Worm (Caenorhabditis elegans) whole organism, L4 larva: Measurements from ENCODE around the gene sfxn-1.2.

ENCODE experiments used
- D1046.2 ChIP-seq: fragments of 200-800 bp; sonication (Bioruptor generic); IDR thresholded peaks from 2 replicates; pipeline ENCODE4 v1.3.6; 2022; ENCODE audit warnings: missing genetic modification characterization, missing compliant biosample characterization
- F26F4.8 ChIP-seq: fragments of 200-800 bp; sonication (Bioruptor generic); conservative IDR thresholded peaks from 2 replicates; pipeline ENCODE4 v1.3.6; 2022; ENCODE audit warnings: missing genetic modification characterization, missing compliant biosample characterization
- F37D6.2 ChIP-seq: sonication (generic microtip); optimal IDR thresholded peaks from 2 replicates; lab custom pipeline; 2016; ENCODE audit warnings: mild to moderate bottlenecking, missing genetic modification characterization, missing compliant biosample characterization
- F44E2.7 ChIP-seq: fragments of 200-800 bp; sonication (Bioruptor generic); IDR thresholded peaks from 2 replicates; pipeline ENCODE4 v2.1.2; 2022; ENCODE audit warnings: missing genetic modification characterization, missing compliant biosample characterization
- F49E8.2 ChIP-seq: sonication (generic microtip); optimal IDR thresholded peaks from 2 replicates; lab custom pipeline; 2016; ENCODE audit warnings: missing compliant biosample characterization, mild to moderate bottlenecking, missing genetic modification characterization, borderline replicate concordance
- Y48G9A.11 ChIP-seq: fragments of 200-800 bp; sonication (Bioruptor generic); IDR thresholded peaks from 2 replicates; pipeline ENCODE4 v1.3.6; 2022; ENCODE audit warnings: missing genetic modification reagents, missing genetic modification characterization, missing compliant biosample characterization
- Y5F2A.4 ChIP-seq: fragments of 200-800 bp; sonication (Bioruptor generic); optimal IDR thresholded peaks from 2 replicates; lab custom pipeline; 2018; ENCODE audit warnings: mild to moderate bottlenecking, missing genetic modification characterization, missing compliant biosample characterization
- aly-2 ChIP-seq: sonication (generic microtip); optimal IDR thresholded peaks from 2 replicates; lab custom pipeline; 2018; ENCODE audit warnings: missing biosample characterization, missing genetic modification characterization
- ces-1 ChIP-seq: fragments of 150-350 bp; sonication (generic microtip); optimal IDR thresholded peaks from 4 replicates; lab custom pipeline; 2014; ENCODE audit warnings: missing biosample characterization, missing genetic modification reagents, missing genetic modification characterization
- ctbp-1 ChIP-seq: fragments of 200-800 bp; sonication (Bioruptor generic); IDR thresholded peaks from 2 replicates; pipeline ENCODE4 v1.3.6; 2022; ENCODE audit warnings: missing genetic modification reagents, missing genetic modification characterization, missing compliant biosample characterization
- daf-12 ChIP-seq: fragments of 150-350 bp; optimal IDR thresholded peaks from 2 replicates; lab custom pipeline; 2014; ENCODE audit warnings: missing biosample characterization, missing genetic modification reagents, missing genetic modification characterization
- daf-16 ChIP-seq, 3 experiments: sonication (generic microtip); optimal IDR thresholded peaks; 2 replicates each; lab custom pipeline; 2016 to 2017; ENCODE audit warnings: missing genetic modification characterization in 3 of 3, missing genetic modification reagents in 3 of 3, mild to moderate bottlenecking in 2 of 3, missing compliant biosample characterization in 2 of 3, missing biosample characterization in 1 of 3, moderate library complexity in 1 of 3
- dmd-6 ChIP-seq: fragments of 200-800 bp; sonication (Bioruptor generic); IDR thresholded peaks from 2 replicates; pipeline ENCODE4 v1.3.6; 2022; ENCODE audit warnings: missing genetic modification reagents, missing genetic modification characterization, missing compliant biosample characterization
- duxl-1 ChIP-seq: sonication (generic microtip); optimal IDR thresholded peaks from 2 replicates; lab custom pipeline; 2016; ENCODE audit warnings: mild to moderate bottlenecking, missing genetic modification characterization, moderate library complexity, missing compliant biosample characterization; ENCODE audit not compliant: poor library complexity
- dve-1 ChIP-seq: sonication (generic microtip); optimal IDR thresholded peaks from 2 replicates; lab custom pipeline; 2017; ENCODE audit warnings: antibody characterized with exemption, mild to moderate bottlenecking, missing genetic modification characterization, missing compliant biosample characterization; ENCODE audit not compliant: insufficient read depth
- gei-8 ChIP-seq: fragments of 200-800 bp; sonication (Bioruptor generic); optimal IDR thresholded peaks from 2 replicates; lab custom pipeline; 2018; ENCODE audit warnings: mild to moderate bottlenecking, missing genetic modification characterization, missing compliant biosample characterization
- hlh-11 ChIP-seq: fragments of 200-800 bp; sonication (Bioruptor generic); optimal IDR thresholded peaks from 2 replicates; lab custom pipeline; 2018; ENCODE audit warnings: mild to moderate bottlenecking, missing genetic modification characterization, missing compliant biosample characterization
- hlh-30 ChIP-seq: sonication (generic microtip); optimal IDR thresholded peaks from 2 replicates; lab custom pipeline; 2017; ENCODE audit warnings: antibody characterized with exemption, mild to moderate bottlenecking, missing genetic modification characterization, missing compliant biosample characterization; ENCODE audit not compliant: insufficient read depth
- hmg-1.1 ChIP-seq: fragments of 200-800 bp; sonication (Bioruptor generic); IDR thresholded peaks from 2 replicates; pipeline ENCODE4 v1.3.6; 2022; ENCODE audit warnings: missing genetic modification reagents, missing genetic modification characterization, missing compliant biosample characterization
- jun-1 ChIP-seq: fragments of 150-350 bp; optimal IDR thresholded peaks from 2 replicates; lab custom pipeline; 2014; ENCODE audit warnings: missing biosample characterization, missing genetic modification reagents, missing genetic modification characterization
- lin-1 ChIP-seq: fragments of 200-800 bp; sonication (Bioruptor generic); IDR thresholded peaks from 2 replicates; pipeline ENCODE4 v1.3.6; 2022; ENCODE audit warnings: missing genetic modification reagents, missing genetic modification characterization, missing compliant biosample characterization
- lin-39 ChIP-seq: fragments of 150-350 bp; optimal IDR thresholded peaks from 2 replicates; lab custom pipeline; 2014; ENCODE audit warnings: missing biosample characterization, missing genetic modification reagents, missing genetic modification characterization
- lir-3 ChIP-seq: sonication (generic microtip); optimal IDR thresholded peaks from 2 replicates; lab custom pipeline; 2016; ENCODE audit warnings: mild to moderate bottlenecking, missing genetic modification characterization, missing compliant biosample characterization
- lsy-2 ChIP-seq, 2 experiments: fragments of 150-350 bp in 1 of 2; sonication (generic microtip) in 1 of 2; optimal IDR thresholded peaks; 2 replicates each; lab custom pipeline; 2014 to 2017; ENCODE audit warnings: missing biosample characterization in 2 of 2, missing genetic modification characterization in 2 of 2
- madf-5 ChIP-seq, 2 experiments: fragments of 200-800 bp; sonication (Bioruptor generic); IDR thresholded peaks; 2 replicates each; pipeline ENCODE4 v1.3.6; 2022; ENCODE audit warnings: missing compliant biosample characterization in 2 of 2, missing genetic modification characterization in 2 of 2
- mep-1 ChIP-seq: fragments of 150-350 bp; sonication (generic microtip); optimal IDR thresholded peaks from 3 replicates; lab custom pipeline; 2014; ENCODE audit warnings: missing biosample characterization, missing genetic modification characterization
- nhr-10 ChIP-seq: fragments of 150-350 bp; optimal IDR thresholded peaks from 2 replicates; lab custom pipeline; 2014; ENCODE audit warnings: missing biosample characterization, missing genetic modification characterization
- nhr-11 ChIP-seq: fragments of 150-350 bp; optimal IDR thresholded peaks from 2 replicates; lab custom pipeline; 2014; ENCODE audit warnings: missing biosample characterization, missing genetic modification characterization
- nhr-237 ChIP-seq: sonication (generic microtip); optimal IDR thresholded peaks from 2 replicates; lab custom pipeline; 2017; ENCODE audit warnings: missing biosample characterization, missing genetic modification characterization
- nhr-25 ChIP-seq: sonication (generic microtip); optimal IDR thresholded peaks from 2 replicates; lab custom pipeline; 2017; ENCODE audit warnings: missing genetic modification characterization, mild to moderate bottlenecking, missing compliant biosample characterization, antibody characterized with exemption, moderate library complexity, borderline replicate concordance; ENCODE audit not compliant: insufficient read depth
- nhr-28 ChIP-seq: fragments of 150-350 bp; optimal IDR thresholded peaks from 2 replicates; lab custom pipeline; 2014; ENCODE audit warnings: missing biosample characterization, missing genetic modification characterization
- nhr-48 ChIP-seq: sonication (generic microtip); optimal IDR thresholded peaks from 2 replicates; lab custom pipeline; 2016; ENCODE audit warnings: mild to moderate bottlenecking, missing genetic modification characterization, missing compliant biosample characterization
- nhr-6 ChIP-seq: fragments of 150-350 bp; optimal IDR thresholded peaks from 2 replicates; lab custom pipeline; 2014; ENCODE audit warnings: missing biosample characterization, missing genetic modification characterization
- nhr-77 ChIP-seq: fragments of 150-350 bp; optimal IDR thresholded peaks from 2 replicates; lab custom pipeline; 2014; ENCODE audit warnings: missing biosample characterization, missing genetic modification characterization
- php-3 ChIP-seq: fragments of 200-800 bp; sonication (Bioruptor generic); IDR thresholded peaks from 2 replicates; pipeline ENCODE4 v1.3.6; 2022; ENCODE audit warnings: missing genetic modification reagents, missing genetic modification characterization, missing compliant biosample characterization
- pqm-1 ChIP-seq: sonication (generic microtip); optimal IDR thresholded peaks from 2 replicates; lab custom pipeline; 2017; ENCODE audit warnings: missing biosample characterization, missing genetic modification characterization
- sdz-12 ChIP-seq: fragments of 200-800 bp; sonication (Bioruptor generic); optimal IDR thresholded peaks from 2 replicates; lab custom pipeline; 2018; ENCODE audit warnings: mild to moderate bottlenecking, missing genetic modification characterization, missing compliant biosample characterization
- skn-1 ChIP-seq: fragments of 150-350 bp; optimal IDR thresholded peaks from 2 replicates; lab custom pipeline; 2014; ENCODE audit warnings: missing biosample characterization, missing genetic modification characterization
- snpc-1.2 ChIP-seq: fragments of 200-800 bp; sonication (Bioruptor generic); IDR thresholded peaks from 2 replicates; pipeline ENCODE4 v1.3.6; 2022; ENCODE audit warnings: missing genetic modification reagents, missing genetic modification characterization, missing compliant biosample characterization
- spr-3 ChIP-seq: fragments of 200-800 bp; sonication (Bioruptor generic); optimal IDR thresholded peaks from 2 replicates; lab custom pipeline; 2018; ENCODE audit warnings: mild to moderate bottlenecking, missing genetic modification characterization, missing compliant biosample characterization
- tag-97 ChIP-seq: fragments of 200-800 bp; sonication (Bioruptor generic); IDR thresholded peaks from 2 replicates; pipeline ENCODE4 v1.3.6; 2022; ENCODE audit warnings: missing genetic modification characterization, missing compliant biosample characterization
- unc-130 ChIP-seq: sonication (generic microtip); optimal IDR thresholded peaks from 2 replicates; lab custom pipeline; 2016; ENCODE audit warnings: missing genetic modification reagents, missing genetic modification characterization, missing compliant biosample characterization
- unc-39 ChIP-seq: sonication (generic microtip); optimal IDR thresholded peaks from 2 replicates; lab custom pipeline; 2017; ENCODE audit warnings: missing biosample characterization, missing genetic modification characterization
- unc-62 ChIP-seq, 3 experiments: fragments of 150-350 bp in 1 of 3; sonication (generic microtip); optimal IDR thresholded peaks in 2 of 3; peaks in 1 of 3; 1 replicate in 1 of 3; 2 replicates in 2 of 3; lab custom pipeline; 2014 to 2017; ENCODE audit warnings: missing biosample characterization in 3 of 3, missing genetic modification characterization in 3 of 3, missing genetic modification reagents in 3 of 3, missing genotype in 1 of 3

Gene sfxn-1.2

DNA sequence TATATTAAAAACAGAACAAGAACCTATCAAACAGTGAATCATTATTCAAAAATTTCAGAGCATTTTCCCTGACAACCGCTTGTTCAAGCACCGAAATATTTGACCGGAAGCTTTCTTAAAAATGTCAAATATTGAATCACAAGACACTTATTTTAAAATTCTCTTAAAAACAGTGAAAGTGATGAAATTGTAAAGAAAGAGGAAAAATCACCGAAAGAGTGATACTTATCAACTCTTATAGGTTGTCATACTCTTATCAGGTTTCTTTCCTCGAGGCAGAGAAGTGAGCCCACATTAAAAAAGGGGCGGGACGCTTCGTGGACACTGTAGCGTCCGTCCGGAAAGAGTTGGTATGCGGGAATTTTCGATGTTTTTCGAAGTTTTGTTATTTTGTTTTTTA lies 32.0 kb upstream of the sfxn-1.2 start:
- TF ChIP-seq snpc-1.2 (GFP tag; lab: Robert Waterston, UW): no peak
- no peak for TF ChIP-seq hmg-1.1 (GFP tag; lab: Robert Waterston, UW)
- TF ChIP-seq Y48G9A.11 (GFP tag; lab: Robert Waterston, UW): no peak
- peak; percentile 47 for TF ChIP-seq nhr-28 (tag; lab: Kevin White, UChicago)
- TF ChIP-seq jun-1: peak; percentile 16
- no peak for TF ChIP-seq F37D6.2 (tag; lab: Kevin White, UChicago)
- peak; percentile 48 for TF ChIP-seq nhr-77 (tag; lab: Kevin White, UChicago)
- no peak for TF ChIP-seq lin-1 (GFP tag; lab: Robert Waterston, UW)
- TF ChIP-seq Y5F2A.4 (GFP tag; lab: Kevin White, UChicago): no peak
- TF ChIP-seq nhr-25: no peak
- TF ChIP-seq nhr-48 (tag; lab: Kevin White, UChicago): peak; percentile 8
- no peak for TF ChIP-seq skn-1 (tag; lab: Kevin White, UChicago)
- no peak for TF ChIP-seq F49E8.2 (tag; lab: Kevin White, UChicago)
- TF ChIP-seq hlh-30 (tag; lab: Kevin White, UChicago): peak; percentile 56
- TF ChIP-seq lir-3 (tag; lab: Kevin White, UChicago): no peak
- TF ChIP-seq daf-16 (GFP tag; optimal IDR thresholded peaks at IDR 0.05; lab: Kevin White, UChicago): no peak
- TF ChIP-seq daf-16 (tag; optimal IDR thresholded peaks at IDR 0.05; lab: Kevin White, UChicago): peak; percentile 63
- TF ChIP-seq lin-39 (tag; lab: Kevin White, UChicago): no peak
- TF ChIP-seq php-3 (GFP tag; lab: Robert Waterston, UW): 0 out of 2 replicates have a peak, but pooled peaks have one; percentile 32
- no peak for TF ChIP-seq sdz-12
- no peak for TF ChIP-seq aly-2 (tag; lab: Kevin White, UChicago)
- TF ChIP-seq lsy-2 (tag; optimal IDR thresholded peaks at IDR 0.05; lab: Kevin White, UChicago): no peak
- no peak for TF ChIP-seq nhr-237
- no peak for TF ChIP-seq gei-8 (GFP tag; lab: Kevin White, UChicago)
- no peak for TF ChIP-seq daf-12 (tag; lab: Kevin White, UChicago)
- no peak for TF ChIP-seq tag-97 (GFP tag; lab: Robert Waterston, UW)
- TF ChIP-seq madf-5 (GFP tag; IDR thresholded peaks at IDR 0.05; lab: Robert Waterston, UW): no peak
- peak; percentile 66 for TF ChIP-seq hlh-11 (tag; lab: Kevin White, UChicago)
- TF ChIP-seq unc-62 (GFP tag; optimal IDR thresholded peaks at IDR 0.05 in 1 of 2; lab: Kevin White, UChicago): peak in 1 of 2 experiments; percentile 20
- TF ChIP-seq unc-62 (tag; optimal IDR thresholded peaks at IDR 0.05; lab: Kevin White, UChicago): no peak
- TF ChIP-seq nhr-10 (tag; lab: Kevin White, UChicago): peak; percentile 40
- TF ChIP-seq dve-1 (tag; lab: Kevin White, UChicago): peak; percentile 65
- no peak for TF ChIP-seq D1046.2 (GFP tag; lab: Robert Waterston, UW)
- peak; percentile 52 for TF ChIP-seq dmd-6 (GFP tag; lab: Robert Waterston, UW)

DNA sequence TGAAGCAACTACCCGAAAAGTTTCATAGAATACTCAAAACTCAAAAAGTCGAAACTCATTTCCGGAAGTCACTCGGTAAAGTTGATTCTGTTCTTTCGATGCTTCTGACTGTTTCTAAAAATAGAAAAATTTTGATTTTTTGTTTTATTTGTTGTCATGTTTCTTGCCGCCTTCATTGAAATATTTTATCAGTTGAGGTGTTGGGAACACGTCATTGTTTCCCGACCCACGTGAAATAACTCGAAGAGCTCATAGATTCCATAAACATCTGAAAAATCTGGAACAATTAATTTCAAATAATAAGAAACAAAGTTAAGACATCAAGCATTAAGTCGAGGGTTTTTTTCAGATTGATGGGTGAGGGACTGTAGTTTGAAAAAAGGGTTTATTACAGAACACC lies 30.9 kb upstream of the sfxn-1.2 start:
- TF ChIP-seq spr-3 (GFP tag; lab: Kevin White, UChicago) (no peak), madf-5 (GFP tag; IDR thresholded peaks at IDR 0.05; lab: Robert Waterston, UW) (no peak), F37D6.2 (tag; lab: Kevin White, UChicago) (no peak), daf-16 (GFP tag; optimal IDR thresholded peaks at IDR 0.05; lab: Kevin White, UChicago) (no peak), daf-16 (tag; optimal IDR thresholded peaks at IDR 0.05; lab: Kevin White, UChicago) (peak; percentile 90), nhr-48 (tag; lab: Kevin White, UChicago) (no peak), ctbp-1 (GFP tag; lab: Robert Waterston, UW) (no peak), php-3 (GFP tag; lab: Robert Waterston, UW) (peak; percentile 6; the same call in 1 of the 2 replicates), dmd-6 (GFP tag; lab: Robert Waterston, UW) (peak; percentile 24), pqm-1 (tag; lab: Kevin White, UChicago) (no peak), hlh-11 (tag; lab: Kevin White, UChicago) (peak; percentile 33)

DNA sequence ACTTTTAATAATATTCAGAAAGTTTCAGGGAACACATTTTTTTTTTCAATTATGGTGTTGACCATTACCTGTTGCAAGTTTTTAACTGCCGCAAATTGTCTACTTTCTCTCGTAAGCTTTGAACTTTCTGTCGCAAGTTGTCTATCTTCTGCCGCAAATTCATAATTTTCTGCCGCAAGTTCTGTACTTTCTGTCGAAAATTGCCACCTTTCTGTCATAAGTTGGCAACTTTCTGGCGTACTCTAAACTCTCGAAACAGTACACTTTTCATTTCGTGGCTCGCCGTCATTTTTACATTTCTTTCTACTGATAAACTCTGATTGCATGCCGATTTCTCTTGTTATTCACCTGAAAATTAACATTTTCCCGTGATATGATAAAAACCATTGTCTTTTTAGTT lies 30.4 kb upstream of the sfxn-1.2 start:
- TF ChIP-seq unc-39 (tag; lab: Kevin White, UChicago) (no peak), lin-39 (tag; lab: Kevin White, UChicago) (no peak), F26F4.8 (GFP tag; lab: Robert Waterston, UW) (no peak), nhr-10 (tag; lab: Kevin White, UChicago) (no peak), Y48G9A.11 (GFP tag; lab: Robert Waterston, UW) (no peak), D1046.2 (GFP tag; lab: Robert Waterston, UW) (no peak), hlh-30 (tag; lab: Kevin White, UChicago) (peak; percentile 14), F44E2.7 (GFP tag; lab: Robert Waterston, UW) (no peak), daf-16 (GFP tag; optimal IDR thresholded peaks at IDR 0.05; lab: Kevin White, UChicago) (no peak), daf-16 (tag; optimal IDR thresholded peaks at IDR 0.05; lab: Kevin White, UChicago) (peak; percentile 43), snpc-1.2 (GFP tag; lab: Robert Waterston, UW) (no peak), F37D6.2 (tag; lab: Kevin White, UChicago) (no peak), mep-1 (no peak), nhr-6 (tag; lab: Kevin White, UChicago) (no peak), duxl-1 (no peak), unc-130 (no peak), ces-1 (GFP tag; lab: Kevin White, UChicago) (no peak), nhr-11 (no peak)
